Fruit fly (Drosophila melanogaster) whole organism, embryonic: ENCODE measurements around the gene Pi3K21B.
A peak's percentile ranks its signal among the peaks of the same experiment; 100 is the strongest.

Experiments
- Bgb ChIP-seq: fragments of 200-800 bp; sonication (Bioruptor generic); IDR thresholded peaks from 2 replicates; pipeline ENCODE4 v1.3.6; 2022; ENCODE audit warnings: missing biosample characterization, missing genetic modification characterization; ENCODE audit not compliant: partially characterized antibody
- CG10274 ChIP-seq: fragments of 200-800 bp; sonication (Bioruptor generic); optimal IDR thresholded peaks from 3 replicates; lab custom pipeline; 2017; ENCODE audit warnings: missing biosample characterization, mild to moderate bottlenecking, missing genetic modification characterization
- CG11398 ChIP-seq: fragments of 200-800 bp; sonication (Bioruptor generic); optimal IDR thresholded peaks from 2 replicates; lab custom pipeline; 2016; ENCODE audit warnings: missing biosample characterization, missing genetic modification characterization
- CG11695 ChIP-seq: fragments of 200-800 bp; sonication (Bioruptor generic); IDR thresholded peaks from 3 replicates; pipeline ENCODE4 v1.3.6; 2022; ENCODE audit warnings: missing biosample characterization, missing genetic modification characterization
- CG12391 ChIP-seq: fragments of 200-800 bp; sonication (Bioruptor generic); optimal IDR thresholded peaks from 3 replicates; lab custom pipeline; 2018; ENCODE audit warnings: missing biosample characterization, mild to moderate bottlenecking, missing genetic modification characterization, moderate library complexity
- CG15073 ChIP-seq: fragments of 200-800 bp; sonication (Bioruptor generic); optimal IDR thresholded peaks from 2 replicates; lab custom pipeline; 2016; ENCODE audit warnings: missing biosample characterization, missing genetic modification characterization
- CG16779 ChIP-seq: fragments of 200-800 bp; sonication (Bioruptor generic); IDR thresholded peaks from 2 replicates; pipeline ENCODE4 v1.3.6; 2022; ENCODE audit warnings: missing biosample characterization, missing genetic modification characterization
- CG31365 ChIP-seq: fragments of 200-800 bp; sonication (Bioruptor generic); optimal IDR thresholded peaks from 2 replicates; lab custom pipeline; 2018; ENCODE audit warnings: missing biosample characterization, mild to moderate bottlenecking, missing genetic modification characterization
- CG3163 ChIP-seq: fragments of 200-800 bp; sonication (Bioruptor generic); optimal IDR thresholded peaks from 3 replicates; lab custom pipeline; 2016; ENCODE audit warnings: missing biosample characterization, missing genetic modification characterization
- CG33213 ChIP-seq: fragments of 200-800 bp; sonication (Bioruptor generic); optimal IDR thresholded peaks from 3 replicates; lab custom pipeline; 2016; ENCODE audit warnings: missing biosample characterization, missing genetic modification characterization
- CG3995 ChIP-seq: fragments of 200-800 bp; sonication (Bioruptor generic); optimal IDR thresholded peaks from 3 replicates; lab custom pipeline; 2016; ENCODE audit warnings: missing biosample characterization, missing genetic modification characterization
- CG4328 ChIP-seq: fragments of 200-800 bp; sonication (Bioruptor generic); optimal IDR thresholded peaks from 3 replicates; lab custom pipeline; 2017; ENCODE audit warnings: missing biosample characterization, missing genetic modification reagents, missing genetic modification characterization
- CG4617 ChIP-seq: fragments of 200-800 bp; sonication (Bioruptor generic); optimal IDR thresholded peaks from 3 replicates; lab custom pipeline; 2016; ENCODE audit warnings: missing biosample characterization, missing genetic modification characterization, borderline replicate concordance
- CG7271 ChIP-seq: fragments of 200-800 bp; sonication (Bioruptor generic); optimal IDR thresholded peaks from 2 replicates; lab custom pipeline; 2018; ENCODE audit warnings: missing biosample characterization, mild to moderate bottlenecking, missing genetic modification characterization, moderate library complexity
- CG7928 ChIP-seq: fragments of 200-800 bp; sonication (Bioruptor generic); optimal IDR thresholded peaks from 2 replicates; lab custom pipeline; 2017; ENCODE audit warnings: missing biosample characterization, mild to moderate bottlenecking, missing genetic modification characterization
- CG8281 ChIP-seq: fragments of 200-800 bp; sonication (Bioruptor generic); optimal IDR thresholded peaks from 2 replicates; lab custom pipeline; 2018; ENCODE audit warnings: missing biosample characterization, mild to moderate bottlenecking, missing genetic modification characterization, moderate library complexity
- CG9817 ChIP-seq: fragments of 200-800 bp; sonication (Bioruptor generic); optimal IDR thresholded peaks from 2 replicates; lab custom pipeline; 2018; ENCODE audit warnings: missing biosample characterization, mild to moderate bottlenecking, missing genetic modification characterization, moderate library complexity
- CG9876 ChIP-seq: fragments of 200-800 bp; sonication (Bioruptor generic); optimal IDR thresholded peaks from 2 replicates; lab custom pipeline; 2016; ENCODE audit warnings: missing biosample characterization, missing genetic modification characterization
- Dip3 ChIP-seq: fragments of 200-800 bp; sonication (Bioruptor generic); optimal IDR thresholded peaks from 3 replicates; lab custom pipeline; 2016; ENCODE audit warnings: missing biosample characterization, missing genetic modification characterization
- Dp ChIP-seq: fragments of 200-800 bp; sonication (Bioruptor generic); optimal IDR thresholded peaks from 2 replicates; lab custom pipeline; 2018; ENCODE audit warnings: missing biosample characterization, mild to moderate bottlenecking, missing genetic modification characterization, moderate library complexity
- Dref ChIP-seq: fragments of 200-800 bp; sonication (Bioruptor generic); IDR thresholded peaks from 2 replicates; pipeline ENCODE4 v1.3.6; 2022; ENCODE audit warnings: missing biosample characterization, missing genetic modification characterization
- ERR ChIP-seq: fragments of 200-800 bp; sonication (Bioruptor generic); optimal IDR thresholded peaks from 2 replicates; lab custom pipeline; 2016; ENCODE audit warnings: missing biosample characterization, missing genetic modification characterization
- Gug ChIP-seq: fragments of 200-800 bp; sonication (Bioruptor generic); IDR thresholded peaks from 4 replicates; pipeline ENCODE4 v1.3.6; 2022; ENCODE audit warnings: missing biosample characterization, missing genetic modification characterization
- HLHmδ ChIP-seq: fragments of 200-800 bp; sonication (Bioruptor generic); optimal IDR thresholded peaks from 2 replicates; lab custom pipeline; 2018; ENCODE audit warnings: missing biosample characterization, mild to moderate bottlenecking, missing genetic modification characterization, moderate library complexity
- HmgZ ChIP-seq: fragments of 200-800 bp; sonication (Bioruptor generic); optimal IDR thresholded peaks from 2 replicates; lab custom pipeline; 2018; ENCODE audit warnings: missing biosample characterization, mild to moderate bottlenecking, missing genetic modification characterization
- Hmr ChIP-seq: fragments of 200-800 bp; sonication (Bioruptor generic); optimal IDR thresholded peaks from 3 replicates; lab custom pipeline; 2017; ENCODE audit warnings: mild to moderate bottlenecking, missing biosample characterization, missing genetic modification reagents, missing genetic modification characterization
- Hmx ChIP-seq: fragments of 200-800 bp; sonication (Bioruptor generic); optimal IDR thresholded peaks from 2 replicates; lab custom pipeline; 2016; ENCODE audit warnings: missing biosample characterization, missing genetic modification characterization
- NfI ChIP-seq: fragments of 200-800 bp; sonication (Bioruptor generic); optimal IDR thresholded peaks from 3 replicates; lab custom pipeline; 2018; ENCODE audit warnings: missing biosample characterization, mild to moderate bottlenecking, missing genetic modification characterization, moderate library complexity
- Sin3A ChIP-seq: fragments of >200 bp; optimal IDR thresholded peaks from 2 replicates; lab custom pipeline; 2018
- ara ChIP-seq: fragments of 200-800 bp; sonication (Bioruptor generic); IDR thresholded peaks from 2 replicates; pipeline ENCODE4 v1.3.6; 2022; ENCODE audit warnings: missing biosample characterization, missing genetic modification characterization
- btn ChIP-seq: fragments of 200-800 bp; sonication (Bioruptor generic); optimal IDR thresholded peaks from 2 replicates; lab custom pipeline; 2016; ENCODE audit warnings: missing biosample characterization, missing genetic modification characterization
- chif ChIP-seq, 2 experiments: fragments of 200-800 bp; sonication (Bioruptor generic); optimal IDR thresholded peaks; 3 replicates each; lab custom pipeline; 2016; ENCODE audit warnings: missing biosample characterization in 2 of 2, missing genetic modification characterization in 2 of 2
- chinmo ChIP-seq: fragments of 200-800 bp; sonication (Bioruptor generic); IDR thresholded peaks from 4 replicates; pipeline ENCODE4 v1.3.6; 2022; ENCODE audit warnings: missing biosample characterization, missing genetic modification characterization; ENCODE audit not compliant: partially characterized antibody
- dm ChIP-seq: fragments of 200-800 bp; sonication (Bioruptor generic); optimal IDR thresholded peaks from 3 replicates; lab custom pipeline; 2016; ENCODE audit warnings: missing biosample characterization, missing genetic modification characterization
- dmrt99B ChIP-seq: fragments of 200-800 bp; sonication (Bioruptor generic); optimal IDR thresholded peaks from 2 replicates; lab custom pipeline; 2018; ENCODE audit warnings: missing biosample characterization, mild to moderate bottlenecking, missing genetic modification characterization, moderate library complexity
- ewg ChIP-seq: fragments of 200-800 bp; sonication (Bioruptor generic); optimal IDR thresholded peaks from 3 replicates; lab custom pipeline; 2017; ENCODE audit warnings: mild to moderate bottlenecking, missing biosample characterization, missing genetic modification reagents, missing genetic modification characterization
- hkb ChIP-seq, 2 experiments: fragments of 200-800 bp in 1 of 2; fragments of >200 bp in 1 of 2; sonication (Bioruptor generic) in 1 of 2; IDR thresholded peaks in 1 of 2; optimal IDR thresholded peaks in 1 of 2; 2 replicates each; pipeline versions ENCODE4 v1.3.6 to Lab custom; 2017 to 2022; ENCODE audit warnings: missing biosample characterization in 1 of 2, missing genetic modification characterization in 1 of 2
- inv ChIP-seq: fragments of 200-800 bp; sonication (Bioruptor generic); IDR thresholded peaks from 2 replicates; pipeline ENCODE4 v1.3.6; 2022; ENCODE audit warnings: missing biosample characterization, missing genetic modification characterization; ENCODE audit not compliant: partially characterized antibody
- jigr1 ChIP-seq: fragments of 200-800 bp; sonication (Bioruptor generic); IDR thresholded peaks from 3 replicates; pipeline ENCODE4 v1.3.6; 2022; ENCODE audit warnings: missing biosample characterization, missing genetic modification characterization
- knrl ChIP-seq: fragments of 200-800 bp; sonication (Bioruptor generic); IDR thresholded peaks from 3 replicates; pipeline ENCODE4 v1.3.6; 2022; ENCODE audit warnings: missing biosample characterization, missing genetic modification characterization; ENCODE audit not compliant: partially characterized antibody
- nerfin-2 ChIP-seq: fragments of 200-800 bp; sonication (Bioruptor generic); IDR thresholded peaks from 2 replicates; pipeline ENCODE4 v1.3.6; 2022; ENCODE audit warnings: missing biosample characterization, missing genetic modification characterization; ENCODE audit not compliant: partially characterized antibody
- odd ChIP-seq: fragments of 200-800 bp; sonication (Bioruptor generic); optimal IDR thresholded peaks from 2 replicates; lab custom pipeline; 2017; ENCODE audit warnings: missing biosample characterization, mild to moderate bottlenecking, missing genetic modification characterization
- scrt ChIP-seq: fragments of 200-800 bp; sonication (Bioruptor generic); optimal IDR thresholded peaks from 2 replicates; lab custom pipeline; 2018; ENCODE audit warnings: missing biosample characterization, mild to moderate bottlenecking, missing genetic modification characterization, moderate library complexity
- sens ChIP-seq: fragments of 200-800 bp; sonication (Bioruptor generic); peaks from one replicate; lab custom pipeline; 2016; ENCODE audit warnings: missing biosample characterization, missing genetic modification characterization
- shn ChIP-seq: fragments of 200-800 bp; sonication (Bioruptor generic); optimal IDR thresholded peaks from 3 replicates; lab custom pipeline; 2016; ENCODE audit warnings: missing biosample characterization, missing genetic modification characterization
- tap ChIP-seq: fragments of 200-800 bp; optimal IDR thresholded peaks from 3 replicates; lab custom pipeline; 2019; ENCODE audit warnings: missing biosample characterization, mild to moderate bottlenecking, missing genetic modification characterization, moderate library complexity
- vnd ChIP-seq: fragments of 200-800 bp; sonication (Bioruptor generic); IDR thresholded peaks from 3 replicates; pipeline ENCODE4 v1.3.6; 2022; ENCODE audit warnings: missing biosample characterization, missing genetic modification characterization; ENCODE audit not compliant: partially characterized antibody
- wdn ChIP-seq: fragments of 200-800 bp; sonication (Bioruptor generic); IDR thresholded peaks from 2 replicates; pipeline ENCODE4 v1.3.6; 2022; ENCODE audit warnings: missing biosample characterization, missing genetic modification characterization
- zen2 ChIP-seq: fragments of 200-800 bp; sonication (Bioruptor generic); IDR thresholded peaks from 3 replicates; pipeline ENCODE4 v1.3.6; 2022; ENCODE audit warnings: missing biosample characterization, missing genetic modification characterization; ENCODE audit not compliant: partially characterized antibody

Pi3K21B gene

DNA sequence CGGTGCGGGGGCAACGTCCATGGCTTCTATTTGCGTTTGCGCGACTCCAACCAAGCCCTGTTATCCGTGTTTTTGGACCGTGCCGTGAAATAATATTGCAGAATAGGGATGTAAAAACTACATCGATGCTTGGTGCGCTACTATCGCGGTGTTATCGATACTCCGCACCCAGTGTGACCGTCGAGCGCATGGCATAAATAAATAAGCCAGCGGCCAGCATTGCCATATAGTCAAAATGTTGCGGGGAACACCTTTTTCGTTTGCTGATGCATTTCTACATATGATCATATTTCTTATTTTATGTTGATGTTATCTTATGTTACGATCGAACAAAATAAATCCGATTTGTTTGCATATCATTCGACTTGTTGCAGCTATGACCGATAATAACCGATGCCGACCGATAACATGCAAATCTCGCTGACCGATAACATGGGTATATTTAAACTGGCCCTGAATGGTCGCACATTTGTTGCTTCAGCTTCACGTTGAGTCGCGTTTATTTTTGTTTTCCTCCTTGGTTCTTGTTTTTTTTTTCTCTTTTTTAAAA lies 20.5 kb upstream of the Pi3K21B start, which contains the start of gene smo (continued):
- no peak for TF ChIP-seq CG11695 (GFP tag; lab: Robert Waterston, UW)
- TF ChIP-seq CG11398 (GFP tag; lab: Kevin White, UChicago), result peak; percentile 27
- peak; percentile 5 for TF ChIP-seq ERR (GFP tag; lab: Kevin White, UChicago)
- no peak for TF ChIP-seq wdn (GFP tag; lab: Robert Waterston, UW)
- TF ChIP-seq dm (GFP tag; lab: Kevin White, UChicago), result peak; percentile 83
- TF ChIP-seq vnd (GFP tag; lab: Robert Waterston, UW), result peak; percentile 79
- no peak for TF ChIP-seq ara (GFP tag; lab: Robert Waterston, UW)
- peak; percentile 37 for TF ChIP-seq ewg
- TF ChIP-seq CG8281 (tag; lab: Kevin White, UChicago), result no peak
- no peak for TF ChIP-seq CG16779
- peak; percentile 100 for TF ChIP-seq Sin3A (lab: Kevin White, UChicago)
- TF ChIP-seq Dp (GFP tag; lab: Kevin White, UChicago), result peak; percentile 67
- TF ChIP-seq CG33213, result peak; percentile 53
- TF ChIP-seq CG31365, result no peak
- TF ChIP-seq CG12391, result peak; percentile 57
- peak; percentile 51 for TF ChIP-seq shn (GFP tag; lab: Kevin White, UChicago)
- TF ChIP-seq Hmx, result no peak
- no peak for TF ChIP-seq CG10274 (GFP tag; lab: Kevin White, UChicago)
- peak; percentile 40 for TF ChIP-seq CG3163 (GFP tag; lab: Kevin White, UChicago)
- TF ChIP-seq CG9817, result no peak
- TF ChIP-seq CG9876, result peak; percentile 29
- peak; percentile 81 for TF ChIP-seq hkb (optimal IDR thresholded peaks at IDR 0.05; lab: Kevin White, UChicago)
- no peak for TF ChIP-seq hkb (GFP tag; IDR thresholded peaks at IDR 0.05; lab: Robert Waterston, UW)
- TF ChIP-seq jigr1 (GFP tag; lab: Robert Waterston, UW), result no peak
- TF ChIP-seq chif (GFP tag; optimal IDR thresholded peaks at IDR 0.05; lab: Kevin White, UChicago), result peak; percentile 29 to 48
- peak; percentile 55; the same call in 1 of the 2 replicates for TF ChIP-seq nerfin-2 (GFP tag; lab: Robert Waterston, UW)
- TF ChIP-seq inv (GFP tag; lab: Robert Waterston, UW), result peak; percentile 81
- TF ChIP-seq CG7271 (tag; lab: Kevin White, UChicago), result peak; percentile 16
- TF ChIP-seq HmgZ (tag; lab: Kevin White, UChicago), result peak; percentile 70
- peak; percentile 36 for TF ChIP-seq Dip3 (GFP tag; lab: Kevin White, UChicago)
- TF ChIP-seq chinmo (GFP tag; lab: Robert Waterston, UW), result peak; percentile 83; the same call in 3 of the 4 replicates
- no peak for TF ChIP-seq odd (GFP tag; lab: Kevin White, UChicago)
- peak; percentile 9; the same call in 1 of the 4 replicates for TF ChIP-seq Gug
- TF ChIP-seq dmrt99B (tag; lab: Kevin White, UChicago), result no peak
- TF ChIP-seq NfI (GFP tag; lab: Kevin White, UChicago), result no peak
- no peak for TF ChIP-seq CG4328 (GFP tag; lab: Kevin White, UChicago)
- no peak for TF ChIP-seq CG15073 (GFP tag; lab: Kevin White, UChicago)
- peak; percentile 92 for TF ChIP-seq scrt
- TF ChIP-seq HLHmδ (GFP tag; lab: Kevin White, UChicago), result no peak
- peak; percentile 87 for TF ChIP-seq Bgb (GFP tag; lab: Robert Waterston, UW)
- TF ChIP-seq CG3995 (GFP tag; lab: Kevin White, UChicago), result peak; percentile 57
- TF ChIP-seq CG4617 (GFP tag; lab: Kevin White, UChicago), result peak; percentile 51
- peak; percentile 57; the same call in 1 of the 3 replicates for TF ChIP-seq zen2 (GFP tag; lab: Robert Waterston, UW)
- TF ChIP-seq btn (GFP tag; lab: Kevin White, UChicago), result no peak
- TF ChIP-seq sens (GFP tag; lab: Kevin White, UChicago), result peak; percentile 84
- peak; percentile 7 for TF ChIP-seq CG7928 (GFP tag; lab: Kevin White, UChicago)
- peak; percentile 92 for TF ChIP-seq Dref (GFP tag; lab: Robert Waterston, UW)
- no peak for TF ChIP-seq tap
- peak; percentile 90 for TF ChIP-seq knrl (GFP tag; lab: Robert Waterston, UW)
- TF ChIP-seq Hmr, result peak; percentile 60
